Worm (Caenorhabditis elegans): ENCODE measurements around the gene T21C12.4.
A peak's percentile ranks its signal among the peaks of the same experiment; 100 is the strongest.

T21C12.4 gene

DNA sequence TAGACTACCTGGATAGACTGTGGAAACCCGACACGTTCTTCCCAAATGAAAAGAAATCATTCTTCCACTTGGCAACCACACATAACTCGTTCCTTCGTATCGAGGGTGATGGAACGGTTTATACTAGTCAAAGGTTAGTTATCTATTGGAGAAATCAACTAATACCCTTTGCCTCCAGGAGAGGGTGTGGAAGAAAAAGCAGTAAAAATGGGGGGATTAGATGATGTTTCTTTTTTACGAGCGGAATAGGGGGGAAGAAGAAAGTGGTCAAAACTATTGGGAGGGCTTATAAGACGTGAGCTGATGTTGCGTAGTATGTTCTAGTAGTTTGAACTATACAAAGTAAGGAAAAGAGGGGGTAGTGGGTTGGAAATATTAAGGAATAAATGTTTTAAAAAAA lies 34.8 kb downstream of the T21C12.4 start:
- TF ChIP-seq unc-62 (GFP tag; optimal IDR thresholded peaks at IDR 0.05 in 1 of 2) (no peak), unc-62 (tag; optimal IDR thresholded peaks at IDR 0.05) (no peak)

DNA sequence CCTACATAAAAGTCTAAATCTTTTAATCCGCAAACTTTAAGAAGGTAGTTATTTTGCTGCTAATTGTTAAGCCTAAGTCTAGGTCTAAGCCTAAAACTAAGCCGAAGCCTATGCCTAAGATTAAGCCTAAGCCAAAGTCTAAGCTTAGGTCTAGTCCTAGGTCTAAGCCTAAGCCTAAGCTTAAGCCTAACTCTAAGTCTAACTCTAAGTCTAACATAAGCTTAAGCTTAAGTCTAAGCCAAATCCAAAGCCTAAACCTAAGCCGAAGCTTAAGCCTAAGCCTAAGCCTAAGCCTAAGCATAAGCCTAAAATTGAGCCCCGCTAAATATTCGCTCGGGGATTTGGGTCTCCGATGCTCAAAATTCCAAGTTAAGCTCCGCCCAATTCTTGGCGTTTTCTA lies 36.6 kb downstream of the T21C12.4 start:
- TF ChIP-seq lin-15B (tag; optimal IDR thresholded peaks at IDR 0.05) (no peak), nhr-48 (tag; optimal IDR thresholded peaks at IDR 0.05) (no peak), nhr-237 (tag; optimal IDR thresholded peaks at IDR 0.05) (no peak), nhr-42 (GFP tag; IDR thresholded peaks at IDR 0.05) (no peak), fkh-10 (GFP tag; optimal IDR thresholded peaks at IDR 0.05) (no peak), lin-38 (GFP tag; IDR thresholded peaks at IDR 0.05) (no peak)

DNA sequence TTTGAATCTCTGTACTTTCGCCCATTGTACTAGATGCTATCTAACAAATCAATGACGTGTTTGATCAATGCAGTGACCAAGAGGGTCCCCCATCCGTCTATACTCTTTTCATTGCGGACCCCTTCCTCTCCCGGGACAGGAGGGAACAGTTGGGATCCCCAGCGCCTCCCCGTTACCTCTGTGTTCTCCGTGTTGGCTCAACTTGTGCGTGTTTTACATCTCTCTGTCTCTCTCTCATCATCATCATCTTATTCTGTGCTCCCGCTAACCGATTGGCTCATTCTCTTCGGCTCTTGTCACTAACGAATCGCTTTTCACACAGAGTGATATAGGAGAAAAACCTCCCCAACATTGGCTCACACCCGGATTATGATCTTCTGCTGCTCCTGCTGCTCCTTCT lies 37.3 kb downstream of the T21C12.4 start, which contains the start of gene unc-49:
TSS of gene unc-49 (plus strand) at position 240 of the 400 bp plus-strand sequence.
- TF ChIP-seq aha-1 (tag): peak; percentile 58
- no peak for TF ChIP-seq ceh-62 (tag; optimal IDR thresholded peaks at IDR 0.05)

DNA sequence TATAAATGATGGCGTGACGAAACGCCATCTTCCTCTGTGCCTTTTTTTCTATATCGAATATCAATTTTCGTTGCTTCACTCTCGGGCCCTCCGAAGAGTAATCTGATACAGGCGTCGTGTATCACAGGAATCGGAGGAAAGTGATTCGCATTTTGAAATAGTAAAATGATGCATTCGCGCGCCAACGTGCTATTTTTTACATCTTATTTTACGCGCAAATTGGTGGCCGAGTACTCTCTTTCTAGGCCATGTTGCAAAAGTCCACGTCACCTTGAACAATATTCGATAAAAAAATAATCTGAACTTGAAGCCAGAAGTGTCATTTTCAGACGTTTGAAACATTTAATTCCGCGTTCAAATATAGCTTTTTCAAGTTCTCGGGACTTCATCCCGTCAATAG lies 38.2 kb downstream of the T21C12.4 start:
- no peak for TF ChIP-seq egl-27 (tag; optimal IDR thresholded peaks at IDR 0.05)
- peak; percentile 62 for TF ChIP-seq aha-1 (tag)

DNA sequence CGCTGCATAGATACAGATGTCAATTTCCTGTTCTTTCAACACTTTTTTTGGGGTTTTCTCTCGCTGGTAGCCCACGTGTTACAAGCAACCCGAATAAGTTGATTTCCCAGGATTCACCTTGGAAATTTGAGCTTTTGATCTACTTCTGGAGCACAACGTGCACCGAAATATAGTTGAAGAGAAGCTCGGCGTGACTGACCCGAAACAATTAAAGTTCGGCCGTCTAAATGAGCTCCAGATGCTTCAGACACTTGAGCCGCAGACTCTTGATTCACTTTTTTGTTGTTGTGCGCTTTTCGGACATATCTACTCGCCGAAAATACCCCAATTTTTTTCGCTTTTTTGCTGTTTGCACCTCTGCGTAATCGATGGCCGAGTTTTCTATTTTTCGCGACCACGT lies 38.9 kb downstream of the T21C12.4 start:
- TF ChIP-seq daf-16 (GFP tag; optimal IDR thresholded peaks at IDR 0.05): no peak
- TF ChIP-seq daf-16 (tag; optimal IDR thresholded peaks at IDR 0.05): no peak
- TF ChIP-seq nhr-42 (GFP tag; IDR thresholded peaks at IDR 0.05): no peak
- no peak for TF ChIP-seq unc-39 (tag; optimal IDR thresholded peaks at IDR 0.05)
- TF ChIP-seq zip-11 (GFP tag; IDR thresholded peaks at IDR 0.05): no peak
- no peak for TF ChIP-seq aha-1 (tag)
- TF ChIP-seq ceh-44 (GFP tag; IDR thresholded peaks at IDR 0.05): no peak
- no peak for TF ChIP-seq tra-1 (GFP tag; IDR thresholded peaks at IDR 0.05)
- TF ChIP-seq nhr-6 (tag; optimal IDR thresholded peaks at IDR 0.05): no peak
- TF ChIP-seq rbr-2 (tag; optimal IDR thresholded peaks at IDR 0.05): no peak
- TF ChIP-seq set-16 (GFP tag; IDR thresholded peaks at IDR 0.05): no peak
- TF ChIP-seq ces-1 (GFP tag; optimal IDR thresholded peaks at IDR 0.05): no peak
- no peak for TF ChIP-seq nhr-11 (tag; optimal IDR thresholded peaks at IDR 0.05)
- TF ChIP-seq tag-97 (GFP tag; IDR thresholded peaks at IDR 0.05): no peak
- TF ChIP-seq F37D6.2 (tag; optimal IDR thresholded peaks at IDR 0.05): no peak
- TF ChIP-seq ceh-62 (tag; optimal IDR thresholded peaks at IDR 0.05): no peak
- no peak for TF ChIP-seq dmd-6 (GFP tag; IDR thresholded peaks at IDR 0.05)
- no peak for TF ChIP-seq F26F4.8 (GFP tag; conservative IDR thresholded peaks at IDR 0.05)
- TF ChIP-seq lin-15B (tag; optimal IDR thresholded peaks at IDR 0.05): no peak

DNA sequence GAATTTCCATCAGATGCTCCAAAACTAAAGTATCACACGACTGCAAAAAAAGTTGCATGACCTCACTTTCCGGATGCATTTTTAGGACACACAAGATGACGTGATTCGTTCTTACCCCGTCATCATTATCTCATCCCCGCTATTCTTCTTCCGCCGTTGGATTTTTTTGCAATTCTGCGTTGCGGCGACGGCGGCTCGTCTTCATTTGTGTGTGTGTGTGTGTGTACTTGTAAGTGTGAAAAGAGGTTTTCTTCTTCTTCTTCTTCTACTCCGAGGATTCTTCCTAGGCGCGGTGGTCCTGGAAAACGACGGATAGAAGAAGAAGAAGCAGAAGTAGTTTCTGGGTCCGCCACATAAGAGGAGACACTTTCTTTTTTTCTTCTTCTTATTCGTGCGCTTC lies 42.1 kb downstream of the T21C12.4 start:
- TF ChIP-seq aha-1 (tag) (peak; percentile 10), lsy-2 (tag; optimal IDR thresholded peaks at IDR 0.05) (no peak)

DNA sequence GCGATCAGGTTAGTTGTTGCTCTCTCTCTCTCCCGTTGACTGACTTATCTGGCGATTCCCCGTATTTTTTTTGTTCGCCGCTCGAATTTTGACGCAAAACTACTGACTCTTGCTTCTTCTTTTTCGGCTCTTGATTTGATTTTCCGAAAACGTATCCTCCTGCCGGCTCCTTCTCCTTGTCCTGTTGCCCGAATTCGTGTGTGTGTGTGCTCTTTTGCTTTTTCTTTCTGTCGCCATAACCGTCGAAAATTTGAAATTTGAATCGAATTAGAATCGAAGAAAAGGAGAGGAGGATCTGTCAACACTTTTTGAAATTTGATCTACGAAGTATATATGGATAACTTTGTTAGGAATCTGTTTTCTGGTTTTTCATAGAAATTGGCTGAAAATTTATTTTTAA lies 45.2 kb downstream of the T21C12.4 start:
- TF ChIP-seq lsy-2 (tag; optimal IDR thresholded peaks at IDR 0.05): no peak
- peak; percentile 22 for TF ChIP-seq fkh-10 (GFP tag; optimal IDR thresholded peaks at IDR 0.05)
- no peak for TF ChIP-seq nhr-237 (tag; optimal IDR thresholded peaks at IDR 0.05)
- no peak for TF ChIP-seq dpl-1 (GFP tag; optimal IDR thresholded peaks at IDR 0.05)

DNA sequence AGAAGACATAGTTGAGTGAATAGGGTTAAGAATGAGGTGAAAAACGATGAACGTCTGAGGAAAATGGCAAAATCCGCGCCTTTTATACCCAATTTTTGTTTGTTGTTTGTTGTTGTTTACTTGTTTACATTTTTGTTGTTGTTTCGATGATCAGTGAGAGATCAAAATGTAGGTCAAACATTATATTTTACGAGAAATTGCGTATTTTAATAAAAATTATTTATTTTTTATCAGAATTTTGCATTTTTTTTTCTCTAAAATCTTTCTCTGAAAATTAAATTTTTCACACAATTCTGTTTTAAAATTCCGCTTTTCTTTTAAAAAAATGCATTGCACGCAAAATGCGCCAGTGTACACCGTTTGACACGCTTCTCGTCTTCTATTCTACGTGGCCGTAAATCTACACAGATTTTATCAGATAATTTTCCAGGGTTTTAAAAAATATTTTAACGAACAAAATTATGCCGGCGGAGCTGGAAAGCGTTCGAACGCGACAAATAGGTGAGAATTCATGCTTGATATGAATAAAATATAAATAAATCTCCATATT lies 51.0 kb downstream of the T21C12.4 start, which contains the start of the genes sip-1 and sly-1:
TSS of gene sip-1 (minus strand) at position 103 of the 550 bp plus-strand sequence.
TSS of gene sly-1 (plus strand) at position 360 of the 550 bp plus-strand sequence.
- TF ChIP-seq tra-1 (GFP tag; IDR thresholded peaks at IDR 0.05) (no peak), mes-2 (tag; optimal IDR thresholded peaks at IDR 0.05; ENCODE audit: poor library complexity, severe bottlenecking) (peak; percentile 83), ztf-7 (tag; optimal IDR thresholded peaks at IDR 0.05) (peak; percentile 53), saeg-2 (GFP tag; IDR thresholded peaks at IDR 0.05) (no peak), lin-1 (GFP tag; IDR thresholded peaks at IDR 0.05) (no peak), fos-1 (tag; optimal IDR thresholded peaks at IDR 0.05) (no peak), cey-2 (tag; optimal IDR thresholded peaks at IDR 0.05; ENCODE audit: borderline replicate concordance, insufficient read depth) (no peak), hmg-1.1 (GFP tag; IDR thresholded peaks at IDR 0.05) (peak; percentile 55), snpc-1.2 (GFP tag; IDR thresholded peaks at IDR 0.05) (no peak), lin-38 (GFP tag; IDR thresholded peaks at IDR 0.05) (peak; percentile 90), daf-12 (tag; optimal IDR thresholded peaks at IDR 0.05) (no peak), rbr-2 (tag; optimal IDR thresholded peaks at IDR 0.05) (peak; percentile 75), nhr-111 (GFP tag; optimal IDR thresholded peaks at IDR 0.05) (no peak), daf-16 (GFP tag; optimal IDR thresholded peaks at IDR 0.05) (no peak), daf-16 (tag; optimal IDR thresholded peaks at IDR 0.05) (peak; percentile 47), nhr-41 (GFP tag; IDR thresholded peaks at IDR 0.05) (no peak), lin-15B (tag; optimal IDR thresholded peaks at IDR 0.05) (peak; percentile 50)
